Fruit fly (Drosophila melanogaster) whole organism, embryonic: ENCODE data around the gene CG1943.

Experiments
- Ada2b ChIP-seq: fragments of 200-800 bp; sonication (Bioruptor generic); IDR thresholded peaks from 2 replicates; pipeline ENCODE4 v1.3.6; 2022; ENCODE audit warnings: missing biosample characterization, missing genetic modification characterization
- Atf-2 ChIP-seq: fragments of 200-800 bp; sonication (Bioruptor generic); optimal IDR thresholded peaks from 2 replicates; lab custom pipeline; 2016; ENCODE audit warnings: missing biosample characterization, missing genetic modification characterization
- Bgb ChIP-seq: fragments of 200-800 bp; sonication (Bioruptor generic); IDR thresholded peaks from 2 replicates; pipeline ENCODE4 v1.3.6; 2022; ENCODE audit warnings: missing biosample characterization, missing genetic modification characterization; ENCODE audit not compliant: partially characterized antibody
- CG10543 ChIP-seq: fragments of 200-800 bp; sonication (Bioruptor generic); optimal IDR thresholded peaks from 3 replicates; lab custom pipeline; 2017; ENCODE audit warnings: missing biosample characterization, mild to moderate bottlenecking, missing genetic modification characterization, moderate library complexity
- CG11723 ChIP-seq: fragments of 200-800 bp; sonication (Bioruptor generic); optimal IDR thresholded peaks from 2 replicates; lab custom pipeline; 2017; ENCODE audit warnings: missing biosample characterization, mild to moderate bottlenecking, missing genetic modification characterization
- CG14014 ChIP-seq: fragments of 200-800 bp; sonication (Bioruptor generic); IDR thresholded peaks from 2 replicates; pipeline ENCODE4 v1.3.6; 2022; ENCODE audit warnings: missing biosample characterization, missing genetic modification characterization
- CG17361 ChIP-seq: fragments of 200-800 bp; sonication (Bioruptor generic); IDR thresholded peaks from 3 replicates; pipeline ENCODE4 v1.3.6; 2022; ENCODE audit warnings: missing biosample characterization, missing genetic modification characterization
- CG17568 ChIP-seq: fragments of 200-800 bp; sonication (Bioruptor generic); optimal IDR thresholded peaks from 2 replicates; lab custom pipeline; 2018; ENCODE audit warnings: missing biosample characterization, mild to moderate bottlenecking, missing genetic modification characterization, moderate library complexity
- CG30020 ChIP-seq: fragments of 200-800 bp; optimal IDR thresholded peaks from 2 replicates; lab custom pipeline; 2019; ENCODE audit warnings: missing biosample characterization, mild to moderate bottlenecking, missing genetic modification characterization, moderate library complexity
- CG30403 ChIP-seq: fragments of 200-800 bp; sonication (Bioruptor generic); optimal IDR thresholded peaks from 3 replicates; lab custom pipeline; 2016; ENCODE audit warnings: missing biosample characterization, missing genetic modification characterization
- CG30431 ChIP-seq: fragments of 200-800 bp; sonication (Bioruptor generic); optimal IDR thresholded peaks from 2 replicates; lab custom pipeline; 2017; ENCODE audit warnings: missing biosample characterization, missing genetic modification characterization
- CG3065 ChIP-seq: fragments of 200-800 bp; sonication (Bioruptor generic); optimal IDR thresholded peaks from 2 replicates; lab custom pipeline; 2016; ENCODE audit warnings: missing biosample characterization, missing genetic modification characterization
- CG4854 ChIP-seq: fragments of 200-800 bp; sonication (Bioruptor generic); optimal IDR thresholded peaks from 2 replicates; lab custom pipeline; 2016; ENCODE audit warnings: missing biosample characterization, missing genetic modification characterization, inconsistent platforms
- CG6854 ChIP-seq: fragments of 200-800 bp; sonication (Bioruptor generic); optimal IDR thresholded peaks from 3 replicates; lab custom pipeline; 2017; ENCODE audit warnings: missing biosample characterization, mild to moderate bottlenecking, missing genetic modification characterization
- CG7271 ChIP-seq: fragments of 200-800 bp; sonication (Bioruptor generic); optimal IDR thresholded peaks from 2 replicates; lab custom pipeline; 2018; ENCODE audit warnings: missing biosample characterization, mild to moderate bottlenecking, missing genetic modification characterization, moderate library complexity
- CG7745 ChIP-seq: fragments of 200-800 bp; sonication (Bioruptor generic); optimal IDR thresholded peaks from 2 replicates; lab custom pipeline; 2018; ENCODE audit warnings: missing biosample characterization, mild to moderate bottlenecking, missing genetic modification characterization, moderate library complexity
- CG7963 ChIP-seq: fragments of 200-800 bp; sonication (Bioruptor generic); IDR thresholded peaks from 3 replicates; pipeline ENCODE4 v1.3.6; 2022; ENCODE audit warnings: missing biosample characterization, missing genetic modification characterization; ENCODE audit not compliant: partially characterized antibody
- CG7987 ChIP-seq: fragments of 200-800 bp; sonication (Bioruptor generic); optimal IDR thresholded peaks from 2 replicates; lab custom pipeline; 2018; ENCODE audit warnings: missing biosample characterization, mild to moderate bottlenecking, missing genetic modification characterization, moderate library complexity
- CG8089 ChIP-seq: fragments of 200-800 bp; sonication (Bioruptor generic); optimal IDR thresholded peaks from 3 replicates; lab custom pipeline; 2016; ENCODE audit warnings: missing biosample characterization, missing genetic modification characterization
- CG9609 ChIP-seq: fragments of 200-800 bp; sonication (Bioruptor generic); optimal IDR thresholded peaks from 3 replicates; lab custom pipeline; 2016; ENCODE audit warnings: missing biosample characterization, missing genetic modification characterization
- CkIIα-i1 ChIP-seq: fragments of 200-800 bp; sonication (Bioruptor generic); IDR thresholded peaks from 2 replicates; pipeline ENCODE4 v1.3.6; 2022; ENCODE audit warnings: missing biosample characterization, missing genetic modification characterization
- CrebB ChIP-seq: fragments of 200-800 bp; sonication (Bioruptor generic); optimal IDR thresholded peaks from 3 replicates; lab custom pipeline; 2018; ENCODE audit warnings: missing biosample characterization, mild to moderate bottlenecking, missing genetic modification characterization
- Dref ChIP-seq: fragments of 200-800 bp; sonication (Bioruptor generic); IDR thresholded peaks from 2 replicates; pipeline ENCODE4 v1.3.6; 2022; ENCODE audit warnings: missing biosample characterization, missing genetic modification characterization
- Ets97D ChIP-seq: fragments of 200-800 bp; sonication (Bioruptor generic); optimal IDR thresholded peaks from 3 replicates; lab custom pipeline; 2016; ENCODE audit warnings: missing biosample characterization, missing genetic modification characterization
- Fer2 ChIP-seq: fragments of 200-800 bp; sonication (Bioruptor generic); optimal IDR thresholded peaks from 2 replicates; lab custom pipeline; 2018; ENCODE audit warnings: missing biosample characterization, mild to moderate bottlenecking, missing genetic modification characterization, moderate library complexity
- Hand ChIP-seq: fragments of 200-800 bp; sonication (Bioruptor generic); optimal IDR thresholded peaks from 2 replicates; lab custom pipeline; 2017; ENCODE audit warnings: mild to moderate bottlenecking, missing biosample characterization, missing genetic modification reagents, missing genetic modification characterization
- Hmr ChIP-seq: fragments of 200-800 bp; sonication (Bioruptor generic); optimal IDR thresholded peaks from 3 replicates; lab custom pipeline; 2017; ENCODE audit warnings: mild to moderate bottlenecking, missing biosample characterization, missing genetic modification reagents, missing genetic modification characterization
- Hmx ChIP-seq: fragments of 200-800 bp; sonication (Bioruptor generic); optimal IDR thresholded peaks from 2 replicates; lab custom pipeline; 2016; ENCODE audit warnings: missing biosample characterization, missing genetic modification characterization
- Hr78 ChIP-seq, 2 experiments: fragments of 200-800 bp in 1 of 2; fragments of >200 bp in 1 of 2; sonication (Bioruptor generic) in 1 of 2; optimal IDR thresholded peaks; 2 replicates each; lab custom pipeline; 2017 to 2019; ENCODE audit warnings: missing biosample characterization in 2 of 2, missing genetic modification characterization in 2 of 2, mild to moderate bottlenecking in 1 of 2, moderate library complexity in 1 of 2
- Meics ChIP-seq: fragments of 200-800 bp; sonication (Bioruptor generic); optimal IDR thresholded peaks from 2 replicates; lab custom pipeline; 2017; ENCODE audit warnings: missing biosample characterization, mild to moderate bottlenecking, missing genetic modification characterization
- Nf-YA ChIP-seq: fragments of 200-800 bp; sonication (Bioruptor generic); IDR thresholded peaks from 2 replicates; pipeline ENCODE4 v1.3.6; 2022; ENCODE audit warnings: missing biosample characterization, missing genetic modification characterization
- Pdp1 ChIP-seq, 2 experiments: fragments of 200-800 bp; sonication (Bioruptor generic); optimal IDR thresholded peaks; 3 replicates each; lab custom pipeline; 2016; ENCODE audit warnings: missing biosample characterization in 2 of 2, missing genetic modification characterization in 2 of 2, mild to moderate bottlenecking in 1 of 2, moderate library complexity in 1 of 2
- abd-A ChIP-seq: fragments of 200-800 bp; sonication (Bioruptor generic); optimal IDR thresholded peaks from 3 replicates; lab custom pipeline; 2019; ENCODE audit warnings: missing biosample characterization, mild to moderate bottlenecking, missing genetic modification characterization, moderate library complexity
- al ChIP-seq: fragments of 200-800 bp; sonication (Bioruptor generic); IDR thresholded peaks from 2 replicates; pipeline ENCODE4 v1.3.6; 2022; ENCODE audit warnings: missing biosample characterization, missing genetic modification characterization
- aop ChIP-seq: fragments of 200-800 bp; sonication (Bioruptor generic); IDR thresholded peaks from 2 replicates; pipeline ENCODE4 v1.3.6; 2022; ENCODE audit warnings: missing biosample characterization, missing genetic modification characterization
- cg ChIP-seq: fragments of 200-800 bp; sonication (Bioruptor generic); optimal IDR thresholded peaks from 3 replicates; lab custom pipeline; 2019; ENCODE audit warnings: missing biosample characterization, mild to moderate bottlenecking, missing genetic modification characterization, moderate library complexity
- crol ChIP-seq: fragments of 200-800 bp; sonication (Bioruptor generic); IDR thresholded peaks from 2 replicates; pipeline ENCODE4 v1.3.6; 2022; ENCODE audit warnings: missing biosample characterization, missing genetic modification characterization
- crp ChIP-seq, 2 experiments: fragments of 200-800 bp; sonication (Bioruptor generic); optimal IDR thresholded peaks; 2 replicates in 1 of 2; 3 replicates in 1 of 2; lab custom pipeline; 2017; ENCODE audit warnings: missing biosample characterization in 2 of 2, missing genetic modification characterization in 2 of 2, mild to moderate bottlenecking in 1 of 2, moderate library complexity in 1 of 2
- dmrt11E ChIP-seq: fragments of 200-800 bp; sonication (Bioruptor generic); optimal IDR thresholded peaks from 3 replicates; lab custom pipeline; 2018; ENCODE audit warnings: missing biosample characterization, mild to moderate bottlenecking, missing genetic modification characterization, moderate library complexity
- fd3F ChIP-seq: fragments of 200-800 bp; sonication (Bioruptor generic); optimal IDR thresholded peaks from 2 replicates; lab custom pipeline; 2018; ENCODE audit warnings: missing biosample characterization, mild to moderate bottlenecking, missing genetic modification characterization, moderate library complexity
- grau ChIP-seq: fragments of 200-800 bp; optimal IDR thresholded peaks from 3 replicates; lab custom pipeline; 2019; ENCODE audit warnings: missing biosample characterization, mild to moderate bottlenecking, missing genetic modification characterization, moderate library complexity
- gsb ChIP-seq: fragments of 200-800 bp; sonication (Bioruptor generic); IDR thresholded peaks from 2 replicates; pipeline ENCODE4 v1.3.6; 2022; ENCODE audit warnings: missing biosample characterization, missing genetic modification characterization
- h ChIP-seq: fragments of >200 bp; optimal IDR thresholded peaks from 2 replicates; lab custom pipeline; 2017
- ham ChIP-seq: fragments of 200-800 bp; sonication (Bioruptor generic); IDR thresholded peaks from 2 replicates; pipeline ENCODE4 v1.3.6; 2022; ENCODE audit warnings: missing biosample characterization, missing genetic modification characterization
- kay ChIP-seq: fragments of 200-800 bp; sonication (Bioruptor generic); optimal IDR thresholded peaks from 2 replicates; lab custom pipeline; 2016; ENCODE audit warnings: missing biosample characterization, missing genetic modification characterization
- kni ChIP-seq: fragments of 200-800 bp; sonication (Bioruptor generic); optimal IDR thresholded peaks from 3 replicates; lab custom pipeline; 2017; ENCODE audit warnings: mild to moderate bottlenecking, missing biosample characterization, missing genetic modification reagents, missing genetic modification characterization
- pita ChIP-seq: fragments of 200-800 bp; sonication (Bioruptor generic); optimal IDR thresholded peaks from 2 replicates; lab custom pipeline; 2017; ENCODE audit warnings: missing biosample characterization, mild to moderate bottlenecking, missing genetic modification characterization
- pnt ChIP-seq: fragments of 200-800 bp; sonication (Bioruptor generic); optimal IDR thresholded peaks from 3 replicates; lab custom pipeline; 2016; ENCODE audit warnings: missing biosample characterization, missing genetic modification characterization
- tap ChIP-seq: fragments of 200-800 bp; optimal IDR thresholded peaks from 3 replicates; lab custom pipeline; 2019; ENCODE audit warnings: missing biosample characterization, mild to moderate bottlenecking, missing genetic modification characterization, moderate library complexity
- tgo ChIP-seq: fragments of 200-800 bp; sonication (Bioruptor generic); IDR thresholded peaks from 3 replicates; pipeline ENCODE4 v1.3.6; 2022; ENCODE audit warnings: missing biosample characterization, missing genetic modification characterization

Gene CG1943

dm6 chr3R:7067092-7067491 lies 7.6 kb upstream of the CG1943 start, which contains the start of the genes CG1105 and CG1965 (continued):
- TF ChIP-seq tgo, result peak; percentile 93
- peak; percentile 90 for TF ChIP-seq CG9609
- peak; percentile 52; the same call in 1 of the 2 replicates for TF ChIP-seq CkIIα-i1 (GFP tag; lab: Robert Waterston, UW)
- TF ChIP-seq Hmr (GFP tag; lab: Kevin White, UChicago), result peak; percentile 94
- peak; percentile 86 for TF ChIP-seq CrebB (tag; lab: Kevin White, UChicago)
- TF ChIP-seq grau (tag; lab: Kevin White, UChicago), result peak; percentile 92
- peak; percentile 73 for TF ChIP-seq aop (GFP tag; lab: Robert Waterston, UW)
- peak; percentile 78 for TF ChIP-seq tap (tag; lab: Kevin White, UChicago)
- peak; percentile 97 for TF ChIP-seq Bgb
- TF ChIP-seq CG7271 (tag; lab: Kevin White, UChicago), result peak; percentile 87
- peak; percentile 91 to 95 for TF ChIP-seq Pdp1 (GFP tag; optimal IDR thresholded peaks at IDR 0.05; lab: Kevin White, UChicago)
- TF ChIP-seq Nf-YA (GFP tag; lab: Robert Waterston, UW), result peak; percentile 77
- TF ChIP-seq abd-A, result no peak
- peak; percentile 85 for TF ChIP-seq Fer2 (tag; lab: Kevin White, UChicago)
- peak in 1 of 2 experiments; percentile 32 for TF ChIP-seq Hr78 (GFP tag; optimal IDR thresholded peaks at IDR 0.05; lab: Kevin White, UChicago)
- TF ChIP-seq h (lab: Kevin White, UChicago), result no peak
- peak; percentile 98 for TF ChIP-seq CG30403 (GFP tag; lab: Kevin White, UChicago)
- peak; percentile 92 for TF ChIP-seq al
- TF ChIP-seq pnt (GFP tag; lab: Kevin White, UChicago), result peak; percentile 94
- TF ChIP-seq CG4854 (GFP tag; lab: Kevin White, UChicago), result peak; percentile 89
- TF ChIP-seq CG30020 (tag; lab: Kevin White, UChicago), result peak; percentile 83
- peak; percentile 93 for TF ChIP-seq Ets97D (GFP tag; lab: Kevin White, UChicago)
- peak; percentile 88 for TF ChIP-seq CG8089 (GFP tag; lab: Kevin White, UChicago)
- peak; percentile 92 for TF ChIP-seq Ada2b (GFP tag; lab: Robert Waterston, UW)
- TF ChIP-seq CG14014 (GFP tag; lab: Robert Waterston, UW), result peak; percentile 92
- peak; percentile 91 for TF ChIP-seq CG10543 (GFP tag; lab: Kevin White, UChicago)
- no peak for TF ChIP-seq cg (GFP tag; lab: Kevin White, UChicago)
- peak; percentile 90 for TF ChIP-seq fd3F (GFP tag; lab: Kevin White, UChicago)
- peak; percentile 74 for TF ChIP-seq CG7987 (GFP tag; lab: Kevin White, UChicago)
- peak; percentile 23 for TF ChIP-seq Hand
- peak; percentile 93 for TF ChIP-seq dmrt11E (tag; lab: Kevin White, UChicago)
- TF ChIP-seq CG6854 (GFP tag; lab: Kevin White, UChicago), result no peak
- TF ChIP-seq CG30431 (GFP tag; lab: Kevin White, UChicago), result peak; percentile 83
- TF ChIP-seq CG7745 (tag; lab: Kevin White, UChicago), result peak; percentile 33
- no peak for TF ChIP-seq pita (GFP tag; lab: Kevin White, UChicago)
- peak; percentile 70 for TF ChIP-seq Dref (GFP tag; lab: Robert Waterston, UW)
- TF ChIP-seq kni, result peak; percentile 46
- TF ChIP-seq crp (GFP tag; optimal IDR thresholded peaks at IDR 0.05; lab: Kevin White, UChicago), result peak in 1 of 2 experiments; percentile 59
- peak; percentile 94 for TF ChIP-seq CG17361 (GFP tag; lab: Robert Waterston, UW)
- peak; percentile 85 for TF ChIP-seq Hmx (GFP tag; lab: Kevin White, UChicago)
- TF ChIP-seq Meics, result peak; percentile 88
- TF ChIP-seq kay, result peak; percentile 90
- TF ChIP-seq crol (GFP tag; lab: Robert Waterston, UW), result peak; percentile 39; the same call in 1 of the 2 replicates
- TF ChIP-seq CG17568, result peak; percentile 69
- TF ChIP-seq CG7963 (GFP tag; lab: Robert Waterston, UW), result peak; percentile 91
- TF ChIP-seq gsb (GFP tag; lab: Robert Waterston, UW), result peak; percentile 83
- 0 out of 2 replicates have a peak, but pooled peaks have one; percentile 28 for TF ChIP-seq ham (GFP tag; lab: Robert Waterston, UW)
- peak; percentile 83 for TF ChIP-seq CG11723
- peak; percentile 84 for TF ChIP-seq CG3065
- TF ChIP-seq Atf-2, result peak; percentile 89
